Worm (Caenorhabditis elegans): ENCODE results near the gene F57F4.2.

F57F4.2 gene

ce11 chrV:6389634-6390033, at the start of gene F57F4.2:
Gene F57F4.2, minus strand, starts transcription at chrV:6389734.
- TF ChIP-seq zfp-2 (tag; optimal IDR thresholded peaks at IDR 0.05) (no peak), ceh-82 (tag; optimal IDR thresholded peaks at IDR 0.05) (no peak), vab-7 (GFP tag; IDR thresholded peaks at IDR 0.05) (no peak), nhr-10 (tag; optimal IDR thresholded peaks at IDR 0.05) (no peak), ceh-20 (GFP tag; IDR thresholded peaks at IDR 0.05) (no peak), fos-1 (tag; optimal IDR thresholded peaks at IDR 0.05) (no peak), ceh-28 (tag; optimal IDR thresholded peaks at IDR 0.05) (no peak), spr-1 (tag; optimal IDR thresholded peaks at IDR 0.05) (no peak)

ce11 chrV:6438601-6439000, 49.1 kb upstream of the F57F4.2 start, which contains the start of gene T05H4.4:
Gene T05H4.4, plus strand, starts transcription at chrV:6438901.
- TF ChIP-seq rbr-2 (tag; optimal IDR thresholded peaks at IDR 0.05) (no peak), spr-3 (GFP tag; optimal IDR thresholded peaks at IDR 0.05) (no peak), Y5F2A.4 (GFP tag; optimal IDR thresholded peaks at IDR 0.05) (no peak), nhr-102 (tag; optimal IDR thresholded peaks at IDR 0.05) (no peak), daf-16 (GFP tag; optimal IDR thresholded peaks at IDR 0.05) (no peak), daf-16 (tag; optimal IDR thresholded peaks at IDR 0.05) (no peak), nhr-11 (tag; optimal IDR thresholded peaks at IDR 0.05) (no peak), set-16 (GFP tag; IDR thresholded peaks at IDR 0.05) (no peak), lin-15B (tag; optimal IDR thresholded peaks at IDR 0.05) (no peak)

DNA sequence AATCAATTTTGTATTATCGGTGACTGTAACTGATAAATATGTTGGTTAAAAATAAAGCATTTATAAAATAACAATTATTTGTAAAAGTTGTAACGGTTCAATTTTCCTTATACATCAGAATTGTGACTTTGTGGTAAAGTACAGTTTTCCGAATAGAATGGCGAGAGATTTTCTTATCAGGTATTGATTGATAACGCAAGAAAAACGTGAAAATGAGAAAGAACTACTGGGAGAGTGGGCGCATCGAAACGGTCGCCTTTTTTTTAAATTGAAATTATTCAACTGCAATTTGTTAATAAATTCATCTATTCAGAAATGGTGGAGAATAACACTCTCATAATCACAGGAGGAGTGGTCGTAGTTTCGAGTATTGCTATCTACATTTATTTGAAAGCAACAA, 46.8 kb upstream of the F57F4.2 start, which contains the start of gene hpo-19:
Gene hpo-19 (plus strand): TSS at position 314 of the 400 bp plus-strand sequence.
- TF ChIP-seq nhr-42 (GFP tag; IDR thresholded peaks at IDR 0.05), result no peak
- TF ChIP-seq nhr-28 (tag; optimal IDR thresholded peaks at IDR 0.05), result peak; percentile 25
- no peak for TF ChIP-seq D1046.2 (GFP tag; IDR thresholded peaks at IDR 0.05)
- no peak for TF ChIP-seq Y5F2A.4 (GFP tag; optimal IDR thresholded peaks at IDR 0.05)
- no peak for TF ChIP-seq Y105C5A.15 (GFP tag; IDR thresholded peaks at IDR 0.05)
- TF ChIP-seq daf-16 (GFP tag; optimal IDR thresholded peaks at IDR 0.05), result no peak
- peak; percentile 43 for TF ChIP-seq daf-16 (tag; optimal IDR thresholded peaks at IDR 0.05)
- TF ChIP-seq T20F7.1 (GFP tag; optimal IDR thresholded peaks at IDR 0.05), result no peak
- peak; percentile 26; the same call in 1 of the 2 replicates for TF ChIP-seq pha-4 (GFP tag; IDR thresholded peaks at IDR 0.05)
- TF ChIP-seq pha-4 (tag; optimal IDR thresholded peaks at IDR 0.05), result no peak
- no peak for TF ChIP-seq ces-1 (GFP tag; optimal IDR thresholded peaks at IDR 0.05)
- TF ChIP-seq ceh-82 (tag; optimal IDR thresholded peaks at IDR 0.05), result no peak
- TF ChIP-seq dve-1 (tag; optimal IDR thresholded peaks at IDR 0.05; ENCODE audit: insufficient read depth), result peak; percentile 21
- TF ChIP-seq ctbp-1 (GFP tag; IDR thresholded peaks at IDR 0.05), result no peak
- TF ChIP-seq ceh-32 (tag; optimal IDR thresholded peaks at IDR 0.05; ENCODE audit: poor library complexity), result no peak
- no peak for TF ChIP-seq fkh-10 (GFP tag; optimal IDR thresholded peaks at IDR 0.05)
- TF ChIP-seq lim-7 (GFP tag; IDR thresholded peaks at IDR 0.05), result no peak
- TF ChIP-seq R02D3.7 (tag; optimal IDR thresholded peaks at IDR 0.05), result no peak
- TF ChIP-seq T26A8.4 (GFP tag; IDR thresholded peaks at IDR 0.05), result no peak
- TF ChIP-seq skn-1 (tag; optimal IDR thresholded peaks at IDR 0.05), result no peak
- no peak for TF ChIP-seq snpc-1.2 (GFP tag; IDR thresholded peaks at IDR 0.05)
- no peak for TF ChIP-seq fos-1 (tag; optimal IDR thresholded peaks at IDR 0.05)
- TF ChIP-seq nhr-11 (tag; optimal IDR thresholded peaks at IDR 0.05), result no peak
- no peak for TF ChIP-seq lin-15B (tag; optimal IDR thresholded peaks at IDR 0.05)
- TF ChIP-seq nhr-76 (tag; optimal IDR thresholded peaks at IDR 0.05), result no peak
- TF ChIP-seq spr-3 (GFP tag; optimal IDR thresholded peaks at IDR 0.05), result no peak
- peak; percentile 23 for TF ChIP-seq mes-2 (tag; optimal IDR thresholded peaks at IDR 0.05; ENCODE audit: poor library complexity, severe bottlenecking)
- TF ChIP-seq ceh-44 (GFP tag; IDR thresholded peaks at IDR 0.05), result no peak
- no peak for TF ChIP-seq nhr-237 (tag; optimal IDR thresholded peaks at IDR 0.05)
- TF ChIP-seq lin-13 (GFP tag; optimal IDR thresholded peaks at IDR 0.05), result peak; percentile 16
- TF ChIP-seq pqm-1 (tag; optimal IDR thresholded peaks at IDR 0.05), result peak; percentile 31
- TF ChIP-seq dmd-6 (GFP tag; IDR thresholded peaks at IDR 0.05), result no peak
- TF ChIP-seq nhr-25 (tag; optimal IDR thresholded peaks at IDR 0.05; ENCODE audit: borderline replicate concordance, insufficient read depth), result no peak
- no peak for TF ChIP-seq aly-2 (tag; optimal IDR thresholded peaks at IDR 0.05)
- TF ChIP-seq saeg-2 (GFP tag; IDR thresholded peaks at IDR 0.05), result no peak

All from whole organism, L4 larva.